Worm (Caenorhabditis elegans) whole organism, L3 larva: ENCODE results near the gene dpf-2.

Experiments used
- aly-2 ChIP-seq: fragments of 150-350 bp; optimal IDR thresholded peaks from 2 replicates; lab custom pipeline; 2014; ENCODE audit warnings: missing biosample characterization, missing genetic modification characterization
- egl-27 ChIP-seq: sonication (generic microtip); optimal IDR thresholded peaks from 4 replicates; lab custom pipeline; 2017; ENCODE audit warnings: missing biosample characterization, missing genetic modification reagents, missing genetic modification characterization
- fkh-10 ChIP-seq: sonication (generic microtip); optimal IDR thresholded peaks from 2 replicates; lab custom pipeline; 2017; ENCODE audit warnings: missing biosample characterization, missing genetic modification reagents, missing genetic modification characterization
- sea-2 ChIP-seq: fragments of 150-350 bp; sonication (generic microtip); optimal IDR thresholded peaks from 4 replicates; lab custom pipeline; 2014; ENCODE audit warnings: missing biosample characterization, missing genetic modification reagents, missing genetic modification characterization
- tbx-2 ChIP-seq: sonication (generic microtip); optimal IDR thresholded peaks from 2 replicates; lab custom pipeline; 2016; ENCODE audit warnings: mild to moderate bottlenecking, missing genetic modification characterization, missing compliant biosample characterization
- unc-62 ChIP-seq: fragments of 150-350 bp; sonication (generic microtip); optimal IDR thresholded peaks from 4 replicates; lab custom pipeline; 2014; ENCODE audit warnings: missing biosample characterization, missing genetic modification reagents, missing genetic modification characterization

ce11 chrX:14791195-14791739, 40.4 kb upstream of the dpf-2 start:
- TF ChIP-seq tbx-2 (tag; lab: Kevin White, UChicago): no peak
- TF ChIP-seq aly-2: no peak
- TF ChIP-seq unc-62 (GFP tag; lab: Kevin White, UChicago): no peak
- TF ChIP-seq sea-2 (GFP tag; lab: Kevin White, UChicago): no peak
- no peak for TF ChIP-seq egl-27 (tag; lab: Kevin White, UChicago)
- no peak for TF ChIP-seq fkh-10 (GFP tag; lab: Kevin White, UChicago)
